Worm (Caenorhabditis elegans) whole organism, L1 larva: ENCODE results near the gene M02F4.1.
A peak's percentile ranks its signal among the peaks of the same experiment; 100 is the strongest.

Experiments used
- C16A3.4 ChIP-seq: fragments of 150-350 bp; optimal IDR thresholded peaks from 2 replicates; lab custom pipeline; 2014; ENCODE audit warnings: missing biosample characterization, missing genetic modification characterization
- aha-1 ChIP-seq: fragments of 150-350 bp; optimal IDR thresholded peaks from 2 replicates; lab custom pipeline; 2014; ENCODE audit warnings: missing biosample characterization, missing genetic modification characterization
- ceh-8 ChIP-seq: fragments of 200-800 bp; sonication (Bioruptor generic); optimal IDR thresholded peaks from 2 replicates; lab custom pipeline; 2018; ENCODE audit warnings: mild to moderate bottlenecking, missing genetic modification characterization, moderate library complexity, missing compliant biosample characterization
- ceh-82 ChIP-seq, 3 experiments: fragments of 150-350 bp in 1 of 3; sonication (generic microtip) in 2 of 3; optimal IDR thresholded peaks; 2 replicates each; lab custom pipeline; 2014 to 2017; ENCODE audit warnings: missing biosample characterization in 3 of 3, missing genetic modification characterization in 3 of 3
- ceh-90 ChIP-seq: sonication (generic microtip); optimal IDR thresholded peaks from 2 replicates; lab custom pipeline; 2016; ENCODE audit warnings: missing genetic modification characterization, missing compliant biosample characterization
- ces-1 ChIP-seq: fragments of 150-350 bp; optimal IDR thresholded peaks from 2 replicates; lab custom pipeline; 2014; ENCODE audit warnings: missing biosample characterization, missing genetic modification reagents, missing genetic modification characterization
- dpl-1 ChIP-seq, 3 experiments: fragments of 150-350 bp in 2 of 3; sonication (generic microtip) in 1 of 3; optimal IDR thresholded peaks; 2 replicates each; lab custom pipeline; 2014 to 2017; ENCODE audit warnings: missing biosample characterization in 3 of 3, missing genetic modification characterization in 3 of 3, missing genetic modification reagents in 3 of 3
- dsc-1 ChIP-seq: sonication (generic microtip); optimal IDR thresholded peaks from 2 replicates; lab custom pipeline; 2016; ENCODE audit warnings: mild to moderate bottlenecking, missing genetic modification characterization, missing compliant biosample characterization
- efl-1 ChIP-seq, 4 experiments: fragments of 150-350 bp; optimal IDR thresholded peaks in 3 of 4; peaks in 1 of 4; 1 replicate in 1 of 4; 2 replicates in 3 of 4; lab custom pipeline; 2014; ENCODE audit warnings: missing biosample characterization in 2 of 4, missing genetic modification characterization in 2 of 4, missing genetic modification reagents in 2 of 4
- efl-3 ChIP-seq: fragments of 200-800 bp; sonication (Bioruptor generic); optimal IDR thresholded peaks from 2 replicates; lab custom pipeline; 2018; ENCODE audit warnings: mild to moderate bottlenecking, missing genetic modification characterization, missing compliant biosample characterization
- egl-13 ChIP-seq: sonication (generic microtip); optimal IDR thresholded peaks from 2 replicates; lab custom pipeline; 2016; ENCODE audit warnings: missing genotype, missing genetic modification reagents, missing genetic modification characterization, missing compliant biosample characterization
- egl-27 ChIP-seq, 2 experiments: fragments of 150-350 bp in 1 of 2; sonication (generic microtip); optimal IDR thresholded peaks; 3 replicates each; lab custom pipeline; 2017 to 2018; ENCODE audit warnings: missing biosample characterization in 2 of 2, missing genetic modification characterization in 2 of 2, missing genetic modification reagents in 2 of 2
- elt-2 ChIP-seq: sonication (generic microtip); optimal IDR thresholded peaks from 2 replicates; lab custom pipeline; 2016; ENCODE audit warnings: missing genetic modification characterization, mild to moderate bottlenecking, inconsistent platforms, missing compliant biosample characterization, missing genetic modification reagents
- elt-3 ChIP-seq, 6 experiments: fragments of 150-350 bp in 1 of 6; sonication (generic microtip); optimal IDR thresholded peaks; 2 replicates each; lab custom pipeline; 2017 to 2018; ENCODE audit warnings: missing biosample characterization in 6 of 6, missing genetic modification characterization in 6 of 6, inconsistent platforms in 1 of 6
- fkh-10 ChIP-seq: sonication (generic microtip); optimal IDR thresholded peaks from 2 replicates; lab custom pipeline; 2017; ENCODE audit warnings: missing biosample characterization, missing genetic modification reagents, missing genetic modification characterization
- fkh-4 ChIP-seq: sonication (generic microtip); optimal IDR thresholded peaks from 2 replicates; lab custom pipeline; 2016; ENCODE audit warnings: missing compliant biosample characterization, missing genetic modification characterization, borderline replicate concordance
- fkh-8 ChIP-seq: sonication (generic microtip); optimal IDR thresholded peaks from 2 replicates; lab custom pipeline; 2016; ENCODE audit warnings: mild to moderate bottlenecking, missing genetic modification characterization, missing compliant biosample characterization
- hlh-4 ChIP-seq: sonication (generic microtip); optimal IDR thresholded peaks from 2 replicates; lab custom pipeline; 2016; ENCODE audit warnings: mild to moderate bottlenecking, missing genetic modification characterization, missing compliant biosample characterization
- hpl-2 ChIP-seq: fragments of 150-350 bp; optimal IDR thresholded peaks from 2 replicates; lab custom pipeline; 2014; ENCODE audit warnings: missing biosample characterization, missing genetic modification reagents, missing genetic modification characterization
- lin-13 ChIP-seq: fragments of 150-350 bp; optimal IDR thresholded peaks from 2 replicates; lab custom pipeline; 2014; ENCODE audit warnings: missing biosample characterization, missing genetic modification reagents, missing genetic modification characterization
- lin-14 ChIP-seq: fragments of 200-800 bp; sonication (Bioruptor generic); optimal IDR thresholded peaks from 2 replicates; lab custom pipeline; 2018; ENCODE audit warnings: mild to moderate bottlenecking, missing genetic modification characterization, moderate library complexity, missing compliant biosample characterization
- lin-15B ChIP-seq: fragments of 150-350 bp; sonication (generic microtip); optimal IDR thresholded peaks from 3 replicates; lab custom pipeline; 2014; ENCODE audit warnings: missing biosample characterization, missing genetic modification characterization
- lin-39 ChIP-seq: fragments of 150-350 bp; optimal IDR thresholded peaks from 2 replicates; lab custom pipeline; 2014; ENCODE audit warnings: missing biosample characterization, missing genetic modification reagents, missing genetic modification characterization
- lsy-2 ChIP-seq, 2 experiments: fragments of 150-350 bp; optimal IDR thresholded peaks; 2 replicates each; lab custom pipeline; 2014; ENCODE audit warnings: missing biosample characterization in 2 of 2, missing genetic modification characterization in 2 of 2
- mab-9 ChIP-seq: fragments of 200-800 bp; sonication (Bioruptor generic); IDR thresholded peaks from 2 replicates; pipeline ENCODE4 v1.3.6; 2022; ENCODE audit warnings: missing genetic modification reagents, missing genetic modification characterization, missing compliant biosample characterization
- mdl-1 ChIP-seq, 2 experiments: fragments of 150-350 bp; optimal IDR thresholded peaks; 2 replicates each; lab custom pipeline; 2014 to 2017; ENCODE audit warnings: missing biosample characterization in 2 of 2, missing genetic modification characterization in 2 of 2, inconsistent platforms in 1 of 2
- mep-1 ChIP-seq: fragments of 150-350 bp; optimal IDR thresholded peaks from 2 replicates; lab custom pipeline; 2014; ENCODE audit warnings: missing biosample characterization, missing genetic modification characterization
- nhr-12 ChIP-seq: sonication (generic microtip); optimal IDR thresholded peaks from 2 replicates; lab custom pipeline; 2017; ENCODE audit warnings: missing biosample characterization, missing genetic modification characterization
- nhr-19 ChIP-seq: fragments of 200-800 bp; sonication (Bioruptor generic); conservative IDR thresholded peaks from 2 replicates; pipeline ENCODE4 v1.3.6; 2022; ENCODE audit warnings: missing genetic modification characterization, missing compliant biosample characterization
- nhr-20 ChIP-seq: sonication (generic microtip); optimal IDR thresholded peaks from 2 replicates; lab custom pipeline; 2016; ENCODE audit warnings: mild to moderate bottlenecking, missing genetic modification characterization, missing compliant biosample characterization
- nhr-28 ChIP-seq: fragments of 150-350 bp; optimal IDR thresholded peaks from 2 replicates; lab custom pipeline; 2014; ENCODE audit warnings: missing biosample characterization, missing genetic modification characterization
- nhr-47 ChIP-seq: sonication (generic microtip); optimal IDR thresholded peaks from 2 replicates; lab custom pipeline; 2016; ENCODE audit warnings: mild to moderate bottlenecking, missing genetic modification characterization, moderate library complexity, missing compliant biosample characterization
- nhr-71 ChIP-seq: sonication (generic microtip); optimal IDR thresholded peaks from 2 replicates; lab custom pipeline; 2016; ENCODE audit warnings: mild to moderate bottlenecking, missing genetic modification characterization, moderate library complexity, missing compliant biosample characterization
- nhr-84 ChIP-seq: sonication (generic microtip); optimal IDR thresholded peaks from 2 replicates; lab custom pipeline; 2017; ENCODE audit warnings: missing biosample characterization, missing genetic modification characterization
- pax-3 ChIP-seq: fragments of 200-800 bp; sonication (Bioruptor generic); optimal IDR thresholded peaks from 2 replicates; lab custom pipeline; 2018; ENCODE audit warnings: mild to moderate bottlenecking, missing genetic modification characterization, moderate library complexity, missing compliant biosample characterization
- rnt-1 ChIP-seq: sonication (generic microtip); optimal IDR thresholded peaks from 2 replicates; lab custom pipeline; 2016; ENCODE audit warnings: mild to moderate bottlenecking, missing genetic modification characterization, moderate library complexity, missing compliant biosample characterization
- skn-1 ChIP-seq: fragments of 150-350 bp; optimal IDR thresholded peaks from 2 replicates; lab custom pipeline; 2014; ENCODE audit warnings: missing biosample characterization, missing genetic modification characterization
- snpc-4 ChIP-seq: fragments of 150-350 bp; optimal IDR thresholded peaks from 2 replicates; lab custom pipeline; 2014; ENCODE audit warnings: missing biosample characterization, missing genetic modification characterization
- snu-23 ChIP-seq: sonication (generic microtip); optimal IDR thresholded peaks from 2 replicates; lab custom pipeline; 2016; ENCODE audit warnings: missing genetic modification characterization, missing compliant biosample characterization
- sup-37 ChIP-seq: fragments of 200-800 bp; sonication (Bioruptor generic); optimal IDR thresholded peaks from 2 replicates; lab custom pipeline; 2018; ENCODE audit warnings: mild to moderate bottlenecking, missing genetic modification characterization, missing compliant biosample characterization
- swsn-7 ChIP-seq: sonication (generic microtip); optimal IDR thresholded peaks from 2 replicates; lab custom pipeline; 2016; ENCODE audit warnings: missing genetic modification characterization, missing compliant biosample characterization
- tbx-2 ChIP-seq: sonication (generic microtip); optimal IDR thresholded peaks from 2 replicates; lab custom pipeline; 2016; ENCODE audit warnings: missing genetic modification characterization, missing compliant biosample characterization
- tlp-1 ChIP-seq: fragments of 150-350 bp; optimal IDR thresholded peaks from 2 replicates; lab custom pipeline; 2014; ENCODE audit warnings: missing biosample characterization, missing genetic modification characterization
- unc-30 ChIP-seq: sonication (generic microtip); optimal IDR thresholded peaks from 2 replicates; lab custom pipeline; 2017; ENCODE audit warnings: missing biosample characterization, missing genetic modification characterization
- unc-86 ChIP-seq: sonication (generic microtip); optimal IDR thresholded peaks from 2 replicates; lab custom pipeline; 2016; ENCODE audit warnings: missing genetic modification characterization, missing compliant biosample characterization
- vab-15 ChIP-seq: sonication (generic microtip); optimal IDR thresholded peaks from 2 replicates; lab custom pipeline; 2017; ENCODE audit warnings: missing genotype, mild to moderate bottlenecking, missing genetic modification characterization, missing compliant biosample characterization
- xbp-1 ChIP-seq: sonication (generic microtip); optimal IDR thresholded peaks from 2 replicates; lab custom pipeline; 2016; ENCODE audit warnings: missing genetic modification characterization, missing compliant biosample characterization
- ztf-4 ChIP-seq: fragments of 150-350 bp; optimal IDR thresholded peaks from 2 replicates; lab custom pipeline; 2014; ENCODE audit warnings: missing biosample characterization, missing genetic modification characterization

Gene M02F4.1

ce11 chrX:3051315-3051993, 22.5 kb upstream of the M02F4.1 start:
- TF ChIP-seq fkh-4 (tag; lab: Kevin White, UChicago) (no peak), lin-14 (GFP tag; lab: Kevin White, UChicago) (peak; percentile 49), fkh-10 (GFP tag; lab: Kevin White, UChicago) (peak; percentile 50), tbx-2 (peak; percentile 25)

- TF ChIP-seq nhr-19 (GFP tag; lab: Robert Waterston, UW) (peak; percentile 47), snu-23 (peak; percentile 51), dpl-1 (GFP tag; optimal IDR thresholded peaks at IDR 0.05; lab: Kevin White, UChicago) (peak in 1 of 3 experiments; percentile 6), nhr-20 (tag; lab: Kevin White, UChicago) (peak; percentile 20), mab-9 (GFP tag; lab: Robert Waterston, UW) (no peak), hpl-2 (no peak), ces-1 (no peak), nhr-84 (no peak), nhr-47 (tag; lab: Kevin White, UChicago) (peak; percentile 58), fkh-10 (GFP tag; lab: Kevin White, UChicago) (peak; percentile 62), ceh-8 (GFP tag; lab: Kevin White, UChicago) (no peak), unc-30 (no peak), nhr-28 (tag; lab: Kevin White, UChicago) (no peak), tlp-1 (tag; lab: Kevin White, UChicago) (no peak), ceh-90 (tag; lab: Kevin White, UChicago) (no peak), swsn-7 (tag; lab: Kevin White, UChicago) (peak; percentile 64), fkh-8 (tag; lab: Kevin White, UChicago) (peak; percentile 59), tbx-2 (peak; percentile 47), dsc-1 (peak; percentile 26), efl-1 (optimal IDR thresholded peaks at IDR 0.05; lab: Kevin White, UChicago) (peak; percentile 4 to 45), efl-1 (GFP tag; optimal IDR thresholded peaks at IDR 0.05 in 1 of 2; lab: Kevin White, UChicago) (peak in 1 of 2 experiments; percentile 40), vab-15 (tag; lab: Kevin White, UChicago) (no peak), rnt-1 (peak; percentile 76), efl-3 (GFP tag; lab: Kevin White, UChicago) (no peak), ceh-82 (tag; optimal IDR thresholded peaks at IDR 0.05; lab: Kevin White, UChicago) (peak; percentile 40 to 66 (median 50)), elt-2 (tag; lab: Kevin White, UChicago) (no peak), unc-86 (tag; lab: Kevin White, UChicago) (peak; percentile 41), nhr-71 (tag; lab: Kevin White, UChicago) (peak; percentile 72), lsy-2 (tag; optimal IDR thresholded peaks at IDR 0.05; lab: Kevin White, UChicago) (peak in 1 of 2 experiments; percentile 57), pax-3 (tag; lab: Kevin White, UChicago) (no peak), lin-14 (GFP tag; lab: Kevin White, UChicago) (peak; percentile 86), mdl-1 (tag; optimal IDR thresholded peaks at IDR 0.05; lab: Kevin White, UChicago) (peak in 1 of 2 experiments; percentile 35), lin-15B (tag; lab: Kevin White, UChicago) (no peak), skn-1 (tag; lab: Kevin White, UChicago) (peak; percentile 43), xbp-1 (tag; lab: Kevin White, UChicago) (peak; percentile 28), mep-1 (tag; lab: Kevin White, UChicago) (peak; percentile 36), egl-13 (peak; percentile 34)
These were observed 20.3 kb upstream of the M02F4.1 start for ce11 chrX:3049233-3049632.

ce11 chrX:3048696-3049095, 19.8 kb upstream of the M02F4.1 start:
- TF ChIP-seq nhr-47 (tag; lab: Kevin White, UChicago) (no peak), fkh-10 (GFP tag; lab: Kevin White, UChicago) (no peak), lin-14 (GFP tag; lab: Kevin White, UChicago) (peak; percentile 20), skn-1 (tag; lab: Kevin White, UChicago) (no peak), rnt-1 (peak; percentile 68), nhr-12 (tag; lab: Kevin White, UChicago) (no peak), elt-3 (tag; optimal IDR thresholded peaks at IDR 0.05; lab: Kevin White, UChicago) (no peak), snpc-4 (tag; lab: Kevin White, UChicago) (no peak), hlh-4 (no peak), lin-13 (GFP tag; lab: Kevin White, UChicago) (no peak), efl-1 (optimal IDR thresholded peaks at IDR 0.05; lab: Kevin White, UChicago) (no peak), efl-1 (GFP tag; optimal IDR thresholded peaks at IDR 0.05 in 1 of 2; lab: Kevin White, UChicago) (peak in 1 of 2 experiments; percentile 60), aha-1 (tag; lab: Kevin White, UChicago) (no peak), C16A3.4 (tag; lab: Kevin White, UChicago) (no peak), ztf-4 (tag; lab: Kevin White, UChicago) (no peak), egl-27 (tag; optimal IDR thresholded peaks at IDR 0.05; lab: Kevin White, UChicago) (no peak), lin-39 (no peak), sup-37 (GFP tag; lab: Kevin White, UChicago) (no peak), tbx-2 (no peak)
